Worm (Caenorhabditis elegans): ENCODE measurements around the gene ostf-4.
A peak's percentile ranks its signal among the peaks of the same experiment; 100 is the strongest.

Gene ostf-4

ce11 chrIII:10337508-10338166, 19.3 kb upstream of the ostf-4 start, which contains the start of gene ttr-15 (continued):
- TF ChIP-seq nhr-111 (GFP tag; optimal IDR thresholded peaks at IDR 0.05) (no peak), daf-16 (GFP tag; optimal IDR thresholded peaks at IDR 0.05) (no peak), daf-16 (tag; optimal IDR thresholded peaks at IDR 0.05) (peak; percentile 16), zip-11 (GFP tag; IDR thresholded peaks at IDR 0.05) (no peak), ztf-11 (tag; optimal IDR thresholded peaks at IDR 0.05) (no peak), nhr-10 (tag; optimal IDR thresholded peaks at IDR 0.05) (peak; percentile 13), arid-1 (GFP tag; conservative IDR thresholded peaks at IDR 0.05) (no peak), dmd-8 (GFP tag; IDR thresholded peaks at IDR 0.05) (no peak), dmd-9 (GFP tag; IDR thresholded peaks at IDR 0.05) (no peak), lim-7 (GFP tag; IDR thresholded peaks at IDR 0.05) (no peak), ztf-7 (tag; optimal IDR thresholded peaks at IDR 0.05) (no peak), tag-97 (GFP tag; IDR thresholded peaks at IDR 0.05) (no peak), dmd-6 (GFP tag; IDR thresholded peaks at IDR 0.05) (peak; percentile 41), hif-1 (tag; optimal IDR thresholded peaks at IDR 0.05) (no peak)

ce11 chrIII:10336109-10336508, 17.8 kb upstream of the ostf-4 start:
- TF ChIP-seq unc-62 (GFP tag; optimal IDR thresholded peaks at IDR 0.05 in 1 of 2) (peak in 1 of 2 experiments; percentile 54), unc-62 (tag; optimal IDR thresholded peaks at IDR 0.05) (no peak), daf-8 (GFP tag; IDR thresholded peaks at IDR 0.05) (no peak), dpl-1 (GFP tag; optimal IDR thresholded peaks at IDR 0.05) (no peak), aha-1 (tag) (peak; percentile 96)

- no peak for TF ChIP-seq dmd-9 (GFP tag; IDR thresholded peaks at IDR 0.05)
- peak; percentile 97 for TF ChIP-seq aha-1 (tag)
- no peak for TF ChIP-seq daf-12 (tag; optimal IDR thresholded peaks at IDR 0.05)
- no peak for TF ChIP-seq fkh-10 (GFP tag; optimal IDR thresholded peaks at IDR 0.05)
Observed at ce11 chrIII:10335086-10335485, 16.7 kb upstream of the ostf-4 start, which contains the start of gene ced-9. ced-9 (plus strand) TSS chrIII:10335172.

DNA sequence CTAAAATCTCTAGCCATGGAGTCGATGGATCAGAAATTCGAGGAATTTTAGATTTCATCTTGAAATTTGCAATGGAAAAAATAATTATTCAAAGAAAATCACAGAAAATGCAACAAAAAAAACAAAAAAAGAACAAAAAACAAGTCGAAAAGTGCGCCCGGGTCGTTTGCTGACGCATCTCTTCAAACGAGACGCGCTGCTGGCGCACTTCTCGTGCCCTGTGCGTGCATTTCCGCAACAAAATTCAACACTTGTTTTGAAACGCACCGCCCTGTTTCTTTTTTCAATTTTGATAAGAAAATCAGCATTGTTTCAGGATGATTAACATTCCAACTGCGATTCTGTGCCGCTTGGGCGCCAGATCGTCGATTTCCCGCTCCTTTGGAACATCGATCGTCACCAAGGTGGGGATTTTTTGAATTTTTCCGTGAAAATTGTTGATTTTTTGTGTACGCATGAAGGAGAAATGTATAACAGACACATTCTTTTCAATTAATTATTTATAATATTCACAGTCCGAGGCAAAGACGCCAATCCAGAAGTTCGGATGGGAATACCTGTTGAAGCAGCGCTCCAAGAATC, 15.7 kb upstream of the ostf-4 start, which contains the start of the genes jmjd-4 and mev-1:
Gene jmjd-4 (minus strand): TSS at position 58 of the 582 bp plus-strand sequence.
Gene mev-1 (plus strand): TSS at position 317 of the 582 bp plus-strand sequence.
- peak; percentile 49; the same call in 1 of the 2 replicates for TF ChIP-seq nhr-41 (GFP tag; IDR thresholded peaks at IDR 0.05)
- TF ChIP-seq Y5F2A.4 (GFP tag; optimal IDR thresholded peaks at IDR 0.05): peak; percentile 24
- TF ChIP-seq dve-1 (tag; optimal IDR thresholded peaks at IDR 0.05; ENCODE audit: insufficient read depth): peak; percentile 94
- TF ChIP-seq egl-27 (tag; optimal IDR thresholded peaks at IDR 0.05): no peak
- peak; percentile 88 for TF ChIP-seq nhr-102 (tag; optimal IDR thresholded peaks at IDR 0.05)
- TF ChIP-seq ceh-28 (tag; optimal IDR thresholded peaks at IDR 0.05): no peak
- peak; percentile 88 for TF ChIP-seq dmd-6 (GFP tag; IDR thresholded peaks at IDR 0.05)
- TF ChIP-seq snpc-4 (tag; optimal IDR thresholded peaks at IDR 0.05): no peak
- no peak for TF ChIP-seq F26F4.8 (GFP tag; conservative IDR thresholded peaks at IDR 0.05)
- TF ChIP-seq lsy-2 (tag; optimal IDR thresholded peaks at IDR 0.05): peak; percentile 38 to 94
- no peak for TF ChIP-seq zag-1 (tag; optimal IDR thresholded peaks at IDR 0.05)
- peak in 1 of 2 experiments; percentile 55 for TF ChIP-seq daf-16 (GFP tag; optimal IDR thresholded peaks at IDR 0.05)
- TF ChIP-seq daf-16 (tag; optimal IDR thresholded peaks at IDR 0.05): peak; percentile 84
- peak; percentile 44 for TF ChIP-seq nhr-48 (tag; optimal IDR thresholded peaks at IDR 0.05)
- peak; percentile 86 for TF ChIP-seq mes-2 (tag; optimal IDR thresholded peaks at IDR 0.05; ENCODE audit: poor library complexity, severe bottlenecking)
- 0 out of 2 replicates have a peak, but pooled peaks have one; percentile 67 for TF ChIP-seq nhr-42 (GFP tag; IDR thresholded peaks at IDR 0.05)
- peak; percentile 40 for TF ChIP-seq fkh-10 (GFP tag; optimal IDR thresholded peaks at IDR 0.05)
- TF ChIP-seq Y75B8A.6 (GFP tag; IDR thresholded peaks at IDR 0.05): no peak
- peak; percentile 78 for TF ChIP-seq mdt-29 (GFP tag; IDR thresholded peaks at IDR 0.05)
- TF ChIP-seq jun-1 (tag; optimal IDR thresholded peaks at IDR 0.05): peak; percentile 35
- TF ChIP-seq ama-1 (optimal IDR thresholded peaks at IDR 0.05): peak; percentile 79
- TF ChIP-seq zfp-3 (GFP tag; conservative IDR thresholded peaks at IDR 0.05): peak; percentile 78
- peak; percentile 77 for TF ChIP-seq duxl-1 (tag; optimal IDR thresholded peaks at IDR 0.05; ENCODE audit: poor library complexity)
- TF ChIP-seq tra-1 (GFP tag; IDR thresholded peaks at IDR 0.05): peak; percentile 82
- no peak for TF ChIP-seq skn-1 (tag; optimal IDR thresholded peaks at IDR 0.05)
- TF ChIP-seq mdl-1 (tag; optimal IDR thresholded peaks at IDR 0.05): peak in 1 of 2 experiments; percentile 42
- TF ChIP-seq T26A8.4 (GFP tag; IDR thresholded peaks at IDR 0.05): peak; percentile 93
- TF ChIP-seq lin-39 (tag; optimal IDR thresholded peaks at IDR 0.05): no peak

All from whole organism, L4 larva.